Worm (Caenorhabditis elegans) whole organism, L2 larva: ENCODE data around the gene eif-3.G.

ENCODE experiments used
- C34F6.9 ChIP-seq: fragments of 150-350 bp; optimal IDR thresholded peaks from 2 replicates; lab custom pipeline; 2014; ENCODE audit warnings: missing biosample characterization, missing genetic modification characterization
- F13H6.1 ChIP-seq: sonication (generic microtip); optimal IDR thresholded peaks from 2 replicates; lab custom pipeline; 2016; ENCODE audit warnings: missing genetic modification characterization, missing compliant biosample characterization
- R02D3.7 ChIP-seq: fragments of 150-350 bp; optimal IDR thresholded peaks from 2 replicates; lab custom pipeline; 2014; ENCODE audit warnings: missing biosample characterization, missing genetic modification characterization
- Y55F3AM.14 ChIP-seq: fragments of 200-800 bp; sonication (Bioruptor generic); optimal IDR thresholded peaks from 2 replicates; lab custom pipeline; 2018; ENCODE audit warnings: mild to moderate bottlenecking, missing genetic modification characterization, missing compliant biosample characterization
- ZK546.5 ChIP-seq: sonication (generic microtip); optimal IDR thresholded peaks from 2 replicates; lab custom pipeline; 2017; ENCODE audit warnings: missing biosample characterization, missing genetic modification characterization
- alr-1 ChIP-seq: fragments of 150-350 bp; optimal IDR thresholded peaks from 2 replicates; lab custom pipeline; 2014; ENCODE audit warnings: missing biosample characterization, missing genetic modification characterization
- aly-2 ChIP-seq: fragments of 150-350 bp; optimal IDR thresholded peaks from 2 replicates; lab custom pipeline; 2014; ENCODE audit warnings: missing biosample characterization, missing genetic modification characterization
- blmp-1 ChIP-seq: sonication (generic microtip); optimal IDR thresholded peaks from 2 replicates; lab custom pipeline; 2017; ENCODE audit warnings: missing genetic modification characterization, mild to moderate bottlenecking, missing compliant biosample characterization, antibody characterized with exemption, moderate library complexity; ENCODE audit not compliant: insufficient read depth
- ceh-16 ChIP-seq: fragments of 150-350 bp; optimal IDR thresholded peaks from 2 replicates; lab custom pipeline; 2014; ENCODE audit warnings: missing biosample characterization, missing genetic modification characterization
- ceh-82 ChIP-seq: fragments of 150-350 bp; optimal IDR thresholded peaks from 2 replicates; lab custom pipeline; 2014; ENCODE audit warnings: missing biosample characterization, missing genetic modification characterization
- crh-2 ChIP-seq: sonication (generic microtip); optimal IDR thresholded peaks from 2 replicates; lab custom pipeline; 2017; ENCODE audit warnings: missing biosample characterization, missing genetic modification characterization
- dmd-4 ChIP-seq: sonication (generic microtip); optimal IDR thresholded peaks from 2 replicates; lab custom pipeline; 2017; ENCODE audit warnings: missing biosample characterization, missing genetic modification characterization
- egl-27 ChIP-seq: sonication (generic microtip); optimal IDR thresholded peaks from 3 replicates; lab custom pipeline; 2017; ENCODE audit warnings: missing biosample characterization, missing genetic modification reagents, missing genetic modification characterization
- elt-1 ChIP-seq: fragments of 150-350 bp; optimal IDR thresholded peaks from 2 replicates; lab custom pipeline; 2014; ENCODE audit warnings: missing biosample characterization, missing genetic modification characterization
- elt-3 ChIP-seq: sonication (generic microtip); optimal IDR thresholded peaks from 2 replicates; lab custom pipeline; 2017; ENCODE audit warnings: missing biosample characterization, missing genetic modification characterization
- fos-1 ChIP-seq: fragments of 150-350 bp; optimal IDR thresholded peaks from 2 replicates; lab custom pipeline; 2014; ENCODE audit warnings: missing biosample characterization, missing genetic modification characterization
- gmeb-1 ChIP-seq: fragments of 150-350 bp; optimal IDR thresholded peaks from 2 replicates; lab custom pipeline; 2014; ENCODE audit warnings: missing biosample characterization, missing genetic modification characterization
- lin-11 ChIP-seq: fragments of 150-350 bp; sonication (generic microtip); optimal IDR thresholded peaks from 2 replicates; lab custom pipeline; 2014; ENCODE audit warnings: missing biosample characterization, missing genetic modification characterization, inconsistent platforms, mixed read lengths
- lin-13 ChIP-seq: fragments of 150-350 bp; optimal IDR thresholded peaks from 2 replicates; lab custom pipeline; 2014; ENCODE audit warnings: missing biosample characterization, missing genetic modification reagents, missing genetic modification characterization
- lsy-2 ChIP-seq, 2 experiments: fragments of 150-350 bp in 1 of 2; sonication (generic microtip) in 1 of 2; optimal IDR thresholded peaks; 2 replicates each; lab custom pipeline; 2014 to 2017; ENCODE audit warnings: missing biosample characterization in 2 of 2, missing genetic modification characterization in 2 of 2
- mab-5 ChIP-seq: fragments of 150-350 bp; optimal IDR thresholded peaks from 2 replicates; lab custom pipeline; 2014; ENCODE audit warnings: missing biosample characterization, missing genetic modification characterization
- mbf-1 ChIP-seq: sonication (generic microtip); optimal IDR thresholded peaks from 2 replicates; lab custom pipeline; 2017; ENCODE audit warnings: missing biosample characterization, missing genetic modification characterization
- nhr-12 ChIP-seq: fragments of 150-350 bp; optimal IDR thresholded peaks from 2 replicates; lab custom pipeline; 2014; ENCODE audit warnings: missing biosample characterization, missing genetic modification characterization
- nhr-129 ChIP-seq: fragments of 150-350 bp; optimal IDR thresholded peaks from 2 replicates; lab custom pipeline; 2014; ENCODE audit warnings: missing biosample characterization, missing genetic modification characterization
- nhr-21 ChIP-seq: fragments of 150-350 bp; optimal IDR thresholded peaks from 2 replicates; lab custom pipeline; 2014; ENCODE audit warnings: missing biosample characterization, missing genetic modification characterization
- nhr-23 ChIP-seq: fragments of 150-350 bp; optimal IDR thresholded peaks from 2 replicates; lab custom pipeline; 2014; ENCODE audit warnings: missing biosample characterization, missing genetic modification reagents, missing genetic modification characterization
- nhr-237 ChIP-seq: fragments of 150-350 bp; optimal IDR thresholded peaks from 2 replicates; lab custom pipeline; 2014; ENCODE audit warnings: missing biosample characterization, missing genetic modification characterization
- nhr-25 ChIP-seq: fragments of 150-350 bp; sonication (generic microtip); optimal IDR thresholded peaks from 3 replicates; lab custom pipeline; 2014; ENCODE audit warnings: missing biosample characterization, missing genetic modification characterization
- nhr-6 ChIP-seq: fragments of 150-350 bp; optimal IDR thresholded peaks from 2 replicates; lab custom pipeline; 2014; ENCODE audit warnings: missing biosample characterization, missing genetic modification characterization
- nhr-77 ChIP-seq: fragments of 150-350 bp; optimal IDR thresholded peaks from 2 replicates; lab custom pipeline; 2014; ENCODE audit warnings: missing biosample characterization, missing genetic modification characterization
- skn-1 ChIP-seq: sonication (generic microtip); optimal IDR thresholded peaks from 2 replicates; lab custom pipeline; 2017; ENCODE audit warnings: missing biosample characterization, missing genetic modification characterization
- sma-3 ChIP-seq: sonication (generic microtip); optimal IDR thresholded peaks from 2 replicates; lab custom pipeline; 2016; ENCODE audit warnings: missing genetic modification reagents, missing genetic modification characterization, missing compliant biosample characterization
- sma-9 ChIP-seq, 2 experiments: fragments of 150-350 bp in 1 of 2; sonication (generic microtip) in 1 of 2; optimal IDR thresholded peaks; 2 replicates each; lab custom pipeline; 2014 to 2016; ENCODE audit warnings: missing genetic modification characterization in 2 of 2, mild to moderate bottlenecking in 1 of 2, missing biosample characterization in 1 of 2, missing compliant biosample characterization in 1 of 2, missing genetic modification reagents in 1 of 2, moderate library complexity in 1 of 2
- unc-55 ChIP-seq: fragments of 150-350 bp; sonication (generic microtip); optimal IDR thresholded peaks from 3 replicates; lab custom pipeline; 2014; ENCODE audit warnings: missing biosample characterization, missing genetic modification reagents, missing genetic modification characterization
- unc-62 ChIP-seq: fragments of 150-350 bp; optimal IDR thresholded peaks from 2 replicates; lab custom pipeline; 2014; ENCODE audit warnings: missing biosample characterization, missing genetic modification reagents, missing genetic modification characterization
- zag-1 ChIP-seq: fragments of 150-350 bp; optimal IDR thresholded peaks from 2 replicates; lab custom pipeline; 2014; ENCODE audit warnings: missing biosample characterization, missing genetic modification characterization
- ztf-1 ChIP-seq: fragments of 200-800 bp; sonication (Bioruptor generic); conservative IDR thresholded peaks from 2 replicates; pipeline ENCODE4 v1.3.6; 2022; ENCODE audit warnings: missing genetic modification characterization, missing compliant biosample characterization
- ztf-4 ChIP-seq: fragments of 150-350 bp; optimal IDR thresholded peaks from 2 replicates; lab custom pipeline; 2014; ENCODE audit warnings: missing biosample characterization, missing genetic modification characterization

The eif-3.G gene

ce11 chrII:8431954-8432353, 10.6 kb upstream of the eif-3.G start, which contains the start of gene acp-2:
acp-2 (minus strand) TSS chrII:8432054.
- no peak for TF ChIP-seq gmeb-1 (tag; lab: Kevin White, UChicago)

- TF ChIP-seq zag-1 (no peak), nhr-21 (tag; lab: Kevin White, UChicago) (no peak), skn-1 (no peak), lin-13 (GFP tag; lab: Kevin White, UChicago) (no peak), unc-55 (GFP tag; lab: Kevin White, UChicago) (no peak), mab-5 (tag; lab: Kevin White, UChicago) (no peak), ztf-4 (tag; lab: Kevin White, UChicago) (no peak), ceh-16 (tag; lab: Kevin White, UChicago) (no peak), sma-3 (GFP tag; lab: Kevin White, UChicago) (no peak), nhr-23 (tag; lab: Kevin White, UChicago) (no peak), dmd-4 (tag; lab: Kevin White, UChicago) (no peak), blmp-1 (tag; lab: Kevin White, UChicago) (no peak)
- TF ChIP-seq, all 48 proteins: peak for 0
Observed at ce11 chrII:8435005-8435404, 7.6 kb upstream of the eif-3.G start, which contains the start of gene acp-4. acp-4 (minus strand) TSS chrII:8435105.

ce11 chrII:8437035-8437434, 5.5 kb upstream of the eif-3.G start, which contains the start of gene acp-3:
acp-3 (minus strand) TSS chrII:8437135.
- TF ChIP-seq egl-27 (no peak), unc-62 (GFP tag; lab: Kevin White, UChicago) (no peak), nhr-23 (tag; lab: Kevin White, UChicago) (no peak), nhr-237 (tag; lab: Kevin White, UChicago) (no peak), fos-1 (tag; lab: Kevin White, UChicago) (no peak), mbf-1 (no peak), ztf-1 (no peak), C34F6.9 (no peak), sma-3 (GFP tag; lab: Kevin White, UChicago) (no peak), ceh-82 (tag; lab: Kevin White, UChicago) (no peak), blmp-1 (tag; lab: Kevin White, UChicago) (no peak), nhr-129 (tag; lab: Kevin White, UChicago) (no peak), Y55F3AM.14 (GFP tag; lab: Kevin White, UChicago) (no peak), nhr-12 (tag; lab: Kevin White, UChicago) (no peak), ztf-4 (tag; lab: Kevin White, UChicago) (no peak), ZK546.5 (tag; lab: Kevin White, UChicago) (no peak)

- TF ChIP-seq blmp-1 (tag; lab: Kevin White, UChicago) (peak; percentile 82), nhr-25 (peak; percentile 46), R02D3.7 (no peak)
Observed at ce11 chrII:8438791-8439287, 3.7 kb upstream of the eif-3.G start, which contains the start of gene lips-10. lips-10 (plus strand) TSS chrII:8439168.

ce11 chrII:8440097-8440496, 2.5 kb upstream of the eif-3.G start:
- no peak for TF ChIP-seq unc-62 (GFP tag; lab: Kevin White, UChicago)
- TF ChIP-seq crh-2 = peak; percentile 7
- peak; percentile 47 for TF ChIP-seq blmp-1 (tag; lab: Kevin White, UChicago)
- no peak for TF ChIP-seq ztf-1
- TF ChIP-seq nhr-25 = peak; percentile 74
- TF ChIP-seq sma-9 (GFP tag; optimal IDR thresholded peaks at IDR 0.05; lab: Kevin White, UChicago) = peak; percentile 17
- TF ChIP-seq sma-9 (tag; optimal IDR thresholded peaks at IDR 0.05; lab: Kevin White, UChicago) = no peak
- no peak for TF ChIP-seq lsy-2 (tag; optimal IDR thresholded peaks at IDR 0.05; lab: Kevin White, UChicago)
- TF ChIP-seq alr-1 (tag; lab: Kevin White, UChicago) = no peak
- no peak for TF ChIP-seq lin-11
- TF ChIP-seq, all 48 proteins: peak for 4

- peak; percentile 66 for TF ChIP-seq nhr-25
- TF ChIP-seq elt-1 (tag; lab: Kevin White, UChicago) = no peak
- peak; percentile 85 for TF ChIP-seq sma-3 (GFP tag; lab: Kevin White, UChicago)
- no peak for TF ChIP-seq alr-1 (tag; lab: Kevin White, UChicago)
- no peak for TF ChIP-seq nhr-12 (tag; lab: Kevin White, UChicago)
- TF ChIP-seq ztf-4 (tag; lab: Kevin White, UChicago) = no peak
- TF ChIP-seq nhr-6 (tag; lab: Kevin White, UChicago) = no peak
- TF ChIP-seq lin-13 (GFP tag; lab: Kevin White, UChicago) = no peak
- TF ChIP-seq Y55F3AM.14 (GFP tag; lab: Kevin White, UChicago) = no peak
- TF ChIP-seq ZK546.5 (tag; lab: Kevin White, UChicago) = no peak
- TF ChIP-seq blmp-1 (tag; lab: Kevin White, UChicago) = peak; percentile 50
- no peak for TF ChIP-seq skn-1
- TF ChIP-seq nhr-21 (tag; lab: Kevin White, UChicago) = peak; percentile 86
- no peak for TF ChIP-seq nhr-77 (tag; lab: Kevin White, UChicago)
- TF ChIP-seq unc-62 (GFP tag; lab: Kevin White, UChicago) = no peak
- TF ChIP-seq nhr-237 (tag; lab: Kevin White, UChicago) = no peak
- no peak for TF ChIP-seq elt-3 (tag; lab: Kevin White, UChicago)
- TF ChIP-seq dmd-4 (tag; lab: Kevin White, UChicago) = no peak
- TF ChIP-seq egl-27 = peak; percentile 40
- TF ChIP-seq lsy-2 (tag; optimal IDR thresholded peaks at IDR 0.05; lab: Kevin White, UChicago) = peak in 1 of 2 experiments; percentile 37
- TF ChIP-seq crh-2 = no peak
- peak; percentile 54 for TF ChIP-seq F13H6.1 (tag; lab: Kevin White, UChicago)
- no peak for TF ChIP-seq R02D3.7
- no peak for TF ChIP-seq aly-2 (tag; lab: Kevin White, UChicago)
- no peak for TF ChIP-seq ztf-1
- peak; percentile 54 for TF ChIP-seq fos-1 (tag; lab: Kevin White, UChicago)
- TF ChIP-seq nhr-129 (tag; lab: Kevin White, UChicago) = no peak
- no peak for TF ChIP-seq mbf-1
Observed at ce11 chrII:8440792-8441191, 1.8 kb upstream of the eif-3.G start.
